Worm (Caenorhabditis elegans): ENCODE data around the gene sra-12.

sra-12 gene

DNA sequence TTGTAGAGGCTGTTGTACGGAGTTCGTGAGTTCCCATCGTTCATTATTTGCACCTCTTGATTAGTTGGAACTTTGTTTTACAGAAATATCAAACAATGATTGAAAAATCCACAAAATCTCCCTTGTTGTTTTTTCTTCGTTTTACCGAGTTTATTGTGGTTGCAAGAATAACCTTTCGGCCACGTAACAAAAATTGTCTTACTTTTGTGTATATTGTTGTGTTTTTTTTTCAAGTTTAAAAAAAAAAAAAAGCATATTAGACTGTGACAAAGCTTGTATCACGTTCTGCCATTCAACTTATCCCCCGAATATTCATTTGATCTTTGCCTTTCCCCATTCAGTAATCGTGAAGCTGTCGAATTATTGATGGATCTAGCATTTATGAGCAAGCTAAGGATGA, 12.9 kb upstream of the sra-12 start, which contains the start of gene F44F4.10:
TSS of gene F44F4.10 (minus strand) at position 101 of the 400 bp plus-strand sequence.
- TF ChIP-seq C04F5.9 (tag; optimal IDR thresholded peaks at IDR 0.05) (no peak), skn-1 (tag; optimal IDR thresholded peaks at IDR 0.05) (no peak), pag-3 (tag; optimal IDR thresholded peaks at IDR 0.05; ENCODE audit: borderline replicate concordance, insufficient read depth) (no peak), unc-98 (GFP tag; IDR thresholded peaks at IDR 0.05) (no peak)

DNA sequence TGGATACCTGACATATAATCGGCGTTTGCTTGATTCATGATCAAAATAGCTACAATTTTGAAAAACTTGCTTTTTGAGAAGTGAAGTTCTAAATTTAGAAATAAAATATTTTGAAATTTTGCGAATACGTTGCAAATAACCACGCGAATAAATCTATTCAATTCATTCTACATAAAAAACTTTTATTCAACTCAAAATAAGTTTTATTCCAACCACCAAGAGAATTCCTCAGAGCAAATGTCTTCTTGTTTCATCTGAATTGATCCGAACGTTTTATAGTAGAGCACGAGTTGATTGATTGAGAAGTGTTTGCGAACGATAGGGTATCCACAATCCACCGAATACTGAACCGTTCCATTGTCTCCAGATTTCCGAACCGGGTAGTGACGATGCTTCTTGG, 11.5 kb upstream of the sra-12 start, which contains the start of gene F44F4.9:
TSS of gene F44F4.9 (minus strand) at position 101 of the 400 bp plus-strand sequence.
- no peak for TF ChIP-seq unc-30 (tag; optimal IDR thresholded peaks at IDR 0.05)

DNA sequence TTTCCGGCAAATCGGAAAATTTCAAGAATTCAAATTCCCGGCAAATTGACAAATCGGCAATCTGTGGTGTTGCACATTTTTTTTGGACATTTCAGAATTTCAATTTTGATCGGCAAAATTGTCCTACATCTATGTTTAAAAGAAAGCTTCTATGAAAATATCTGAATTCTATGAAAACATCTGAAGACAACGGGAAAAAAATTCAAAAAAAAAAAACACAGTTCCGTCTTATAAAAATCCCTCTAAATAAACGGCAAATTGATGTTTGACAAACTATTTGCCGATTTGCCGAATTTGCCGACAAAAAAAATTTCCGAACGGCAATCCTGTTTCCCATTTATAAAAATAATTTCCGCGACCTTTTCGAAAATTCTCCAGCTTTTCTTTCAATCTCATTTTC, 10.1 kb upstream of the sra-12 start, which contains the start of gene F44F4.15:
TSS of gene F44F4.15 (plus strand) at position 301 of the 400 bp plus-strand sequence.
- TF ChIP-seq lin-13 (GFP tag; optimal IDR thresholded peaks at IDR 0.05) (no peak), lin-15B (tag; optimal IDR thresholded peaks at IDR 0.05) (no peak), dsc-1 (tag; optimal IDR thresholded peaks at IDR 0.05) (no peak), unc-86 (tag; optimal IDR thresholded peaks at IDR 0.05) (no peak), ceh-63 (GFP tag; optimal IDR thresholded peaks at IDR 0.05) (no peak), lsy-2 (tag; optimal IDR thresholded peaks at IDR 0.05) (no peak), fkh-8 (tag; optimal IDR thresholded peaks at IDR 0.05) (no peak), nhr-20 (tag; optimal IDR thresholded peaks at IDR 0.05) (no peak), ceh-90 (tag; optimal IDR thresholded peaks at IDR 0.05) (no peak), hlh-17 (GFP tag; optimal IDR thresholded peaks at IDR 0.05; ENCODE audit: borderline replicate concordance) (no peak), snu-23 (GFP tag; optimal IDR thresholded peaks at IDR 0.05) (no peak), nhr-76 (tag; optimal IDR thresholded peaks at IDR 0.05) (no peak), vab-15 (tag; optimal IDR thresholded peaks at IDR 0.05) (no peak), isw-1 (GFP tag; IDR thresholded peaks at IDR 0.05) (no peak), nhr-84 (tag; optimal IDR thresholded peaks at IDR 0.05) (no peak), irx-1 (tag; optimal IDR thresholded peaks at IDR 0.05) (no peak), lin-39 (tag; optimal IDR thresholded peaks at IDR 0.05) (no peak), ceh-8 (GFP tag; optimal IDR thresholded peaks at IDR 0.05) (no peak), nhr-90 (tag; optimal IDR thresholded peaks at IDR 0.05; ENCODE audit: poor library complexity) (no peak), nhr-19 (GFP tag; conservative IDR thresholded peaks at IDR 0.05) (no peak)

DNA sequence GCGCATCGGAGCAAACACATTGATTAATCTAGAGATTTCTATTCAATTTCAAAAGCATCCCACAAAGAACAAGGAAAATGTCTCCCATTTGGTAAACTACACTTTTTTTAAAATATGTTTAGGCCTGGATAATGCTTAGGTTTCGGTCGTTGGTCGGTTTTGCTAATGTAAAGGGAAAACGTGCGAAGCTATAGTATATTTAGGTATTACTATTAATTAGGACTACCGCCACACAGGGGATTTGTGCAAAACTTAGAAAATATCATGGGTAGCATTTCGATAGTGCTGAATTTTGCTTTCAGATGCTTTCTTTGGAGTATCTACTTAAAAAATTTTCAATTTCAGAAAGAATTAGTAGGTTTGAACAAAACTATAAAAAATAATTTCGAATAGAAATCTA, 8.7 kb upstream of the sra-12 start:
- TF ChIP-seq C34B4.2 (tag; optimal IDR thresholded peaks at IDR 0.05) (no peak), dsc-1 (tag; optimal IDR thresholded peaks at IDR 0.05) (no peak), elt-2 (tag; optimal IDR thresholded peaks at IDR 0.05) (no peak), lsy-2 (tag; optimal IDR thresholded peaks at IDR 0.05) (no peak), rnt-1 (tag; optimal IDR thresholded peaks at IDR 0.05) (no peak), ceh-90 (tag; optimal IDR thresholded peaks at IDR 0.05) (no peak), nhr-237 (tag; optimal IDR thresholded peaks at IDR 0.05) (no peak), sptf-1 (tag; optimal IDR thresholded peaks at IDR 0.05) (no peak), isw-1 (GFP tag; IDR thresholded peaks at IDR 0.05) (no peak), fos-1 (tag; optimal IDR thresholded peaks at IDR 0.05) (no peak), nhr-90 (tag; optimal IDR thresholded peaks at IDR 0.05; ENCODE audit: poor library complexity) (no peak), xbp-1 (tag; optimal IDR thresholded peaks at IDR 0.05) (no peak), jun-1 (tag; optimal IDR thresholded peaks at IDR 0.05) (no peak), lin-35 (GFP tag; optimal IDR thresholded peaks at IDR 0.05) (no peak), swsn-7 (tag; optimal IDR thresholded peaks at IDR 0.05) (no peak), alr-1 (tag; optimal IDR thresholded peaks at IDR 0.05; ENCODE audit: borderline replicate concordance) (no peak), tbx-2 (tag; optimal IDR thresholded peaks at IDR 0.05) (no peak), zip-4 (GFP tag; optimal IDR thresholded peaks at IDR 0.05) (no peak)

Measured in whole organism, L1 larva.